Worm (Caenorhabditis elegans): ENCODE measurements around the gene cut-6.

- TF ChIP-seq nhr-90 (tag; optimal IDR thresholded peaks at IDR 0.05; ENCODE audit: poor library complexity) (no peak), nhr-237 (tag; optimal IDR thresholded peaks at IDR 0.05) (no peak), unc-62 (GFP tag; optimal IDR thresholded peaks at IDR 0.05) (no peak), mdl-1 (tag; optimal IDR thresholded peaks at IDR 0.05) (no peak), rnt-1 (tag; optimal IDR thresholded peaks at IDR 0.05) (no peak), aly-2 (tag; optimal IDR thresholded peaks at IDR 0.05) (no peak), elt-2 (tag; optimal IDR thresholded peaks at IDR 0.05) (no peak), lin-15B (tag; optimal IDR thresholded peaks at IDR 0.05) (no peak), C16A3.4 (tag; optimal IDR thresholded peaks at IDR 0.05) (no peak)
Measured at ce11 chrIII:10869595-10869994, 41.7 kb upstream of the cut-6 start.
